Fruit fly (Drosophila melanogaster): ENCODE results near the gene Ptip.

- TF ChIP-seq CG11617 (GFP tag; optimal IDR thresholded peaks at IDR 0.05) (no peak), CG14711 (tag; optimal IDR thresholded peaks at IDR 0.05) (no peak), CG33017 (tag; optimal IDR thresholded peaks at IDR 0.05) (no peak), ovo (GFP tag; optimal IDR thresholded peaks at IDR 0.05) (no peak)
These were observed 46.6 kb upstream of the Ptip start, which contains the start of gene btl for dm6 chr3L:14075472-14075871.
